Fruit fly (Drosophila melanogaster) whole organism, prepupa: ENCODE data around the gene bys.

Experiments
- CG34406 ChIP-seq: fragments of 200-800 bp; sonication (Bioruptor generic); optimal IDR thresholded peaks from 3 replicates; lab custom pipeline; 2016; ENCODE audit warnings: missing biosample characterization, missing genetic modification characterization
- dac ChIP-seq: fragments of 200-800 bp; sonication (Bioruptor generic); optimal IDR thresholded peaks from 2 replicates; lab custom pipeline; 2017; ENCODE audit warnings: missing biosample characterization, mild to moderate bottlenecking, missing genetic modification characterization

dm6 chrX:7878736-7879135 lies 22.9 kb upstream of the bys start, which contains the start of gene Ir7d:
- no peak for TF ChIP-seq CG34406 (GFP tag; lab: Kevin White, UChicago)
- no peak for TF ChIP-seq dac (GFP tag; lab: Kevin White, UChicago)
